Fruit fly (Drosophila melanogaster): ENCODE measurements around the gene CG43861.

Gene CG43861

dm6 chr2L:19958520-19959161 is 58.4 kb downstream of the CG43861 start, which contains the start of gene COX4 (continued):
- TF ChIP-seq CG2116 (GFP tag; optimal IDR thresholded peaks at IDR 0.05) (peak; percentile 75), CG11247 (GFP tag; IDR thresholded peaks at IDR 0.05) (no peak), NK7.1 (GFP tag; optimal IDR thresholded peaks at IDR 0.05) (no peak), CG42726 (GFP tag; IDR thresholded peaks at IDR 0.05; ENCODE audit: partially characterized antibody) (peak; percentile 74; the same call in 1 of the 2 replicates), MTF-1 (GFP tag; optimal IDR thresholded peaks at IDR 0.05; ENCODE audit: borderline replicate concordance) (no peak), ham (GFP tag; IDR thresholded peaks at IDR 0.05) (no peak), bigmax (GFP tag; optimal IDR thresholded peaks at IDR 0.05) (peak; percentile 84), wek (GFP tag; optimal IDR thresholded peaks at IDR 0.05) (no peak), Ravus (GFP tag; IDR thresholded peaks at IDR 0.05) (no peak), Scr (GFP tag; IDR thresholded peaks at IDR 0.05; ENCODE audit: partially characterized antibody) (peak; percentile 73), CG7556 (GFP tag; optimal IDR thresholded peaks at IDR 0.05) (no peak), ind (GFP tag; optimal IDR thresholded peaks at IDR 0.05) (no peak), CG1603 (tag; optimal IDR thresholded peaks at IDR 0.05) (no peak), chinmo (GFP tag; IDR thresholded peaks at IDR 0.05; ENCODE audit: partially characterized antibody) (no peak), CG12236 (GFP tag; optimal IDR thresholded peaks at IDR 0.05) (no peak), CG16813 (GFP tag; IDR thresholded peaks at IDR 0.05; ENCODE audit: partially characterized antibody) (peak; percentile 65), zen2 (GFP tag; IDR thresholded peaks at IDR 0.05; ENCODE audit: partially characterized antibody) (peak; percentile 32; the same call in 1 of the 3 replicates), Adf1 (GFP tag; IDR thresholded peaks at IDR 0.05) (no peak), CG4424 (GFP tag; optimal IDR thresholded peaks at IDR 0.05) (no peak), Hr51 (GFP tag; optimal IDR thresholded peaks at IDR 0.05) (no peak), gt (GFP tag; IDR thresholded peaks at IDR 0.05) (no peak), crol (GFP tag; IDR thresholded peaks at IDR 0.05) (no peak), CG14667 (GFP tag; IDR thresholded peaks at IDR 0.05) (no peak), danr (GFP tag; IDR thresholded peaks at IDR 0.05) (no peak), CG12769 (tag; optimal IDR thresholded peaks at IDR 0.05) (no peak), CG13424 (tag; optimal IDR thresholded peaks at IDR 0.05) (no peak), BEAF-32 (GFP tag; optimal IDR thresholded peaks at IDR 0.05) (peak; percentile 78), oc (tag; optimal IDR thresholded peaks at IDR 0.05) (no peak), CG17568 (GFP tag; optimal IDR thresholded peaks at IDR 0.05) (no peak), jumu (GFP tag; optimal IDR thresholded peaks at IDR 0.05) (no peak), Lim3 (GFP tag; IDR thresholded peaks at IDR 0.05) (no peak), ci (GFP tag; IDR thresholded peaks at IDR 0.05) (no peak), CG13287 (GFP tag; IDR thresholded peaks at IDR 0.05; ENCODE audit: partially characterized antibody) (peak; percentile 84), CG10565 (GFP tag; optimal IDR thresholded peaks at IDR 0.05) (no peak), ewg (GFP tag; optimal IDR thresholded peaks at IDR 0.05) (no peak), CG10366 (GFP tag; IDR thresholded peaks at IDR 0.05) (no peak), btn (GFP tag; optimal IDR thresholded peaks at IDR 0.05) (no peak), CG18619 (GFP tag; optimal IDR thresholded peaks at IDR 0.05) (no peak), CG8290 (GFP tag; optimal IDR thresholded peaks at IDR 0.05) (no peak), CG8290 (tag; optimal IDR thresholded peaks at IDR 0.05) (no peak), abd-A (tag; optimal IDR thresholded peaks at IDR 0.05) (no peak), CG1647 (GFP tag; optimal IDR thresholded peaks at IDR 0.05) (no peak), CG6765 (GFP tag; optimal IDR thresholded peaks at IDR 0.05) (no peak), hbn (GFP tag; IDR thresholded peaks at IDR 0.05; ENCODE audit: partially characterized antibody) (peak; percentile 51), zen (tag; optimal IDR thresholded peaks at IDR 0.05) (peak; percentile 71), dmrt99B (tag; optimal IDR thresholded peaks at IDR 0.05) (no peak), Chrac-16 (GFP tag; optimal IDR thresholded peaks at IDR 0.05) (no peak), CG12391 (tag; optimal IDR thresholded peaks at IDR 0.05) (no peak), HmgD (GFP tag; optimal IDR thresholded peaks at IDR 0.05) (no peak), Camta (GFP tag; optimal IDR thresholded peaks at IDR 0.05) (no peak)

All from whole organism, embryonic.